Fruit fly (Drosophila melanogaster) Kc167 (cell line): Measurements from ENCODE around the gene CG32302.

Experiments used
- Myc ChIP-seq: fragments of >200 bp; optimal IDR thresholded peaks from 2 replicates; lab custom pipeline; 2017; ENCODE audit warnings: missing external identifiers
- Sin3A ChIP-seq: fragments of >200 bp; optimal IDR thresholded peaks from 2 replicates; lab custom pipeline; 2018; ENCODE audit warnings: missing external identifiers
- h ChIP-seq: fragments of >200 bp; optimal IDR thresholded peaks from 3 replicates; lab custom pipeline; 2018; ENCODE audit warnings: missing external identifiers
- insv ChIP-seq: fragments of >200 bp; optimal IDR thresholded peaks from 3 replicates; lab custom pipeline; 2018; ENCODE audit warnings: missing external identifiers
- psq ChIP-seq: fragments of >200 bp; optimal IDR thresholded peaks from 2 replicates; lab custom pipeline; 2017; ENCODE audit warnings: missing external identifiers
- ttk ChIP-seq: sonication (Bioruptor generic); optimal IDR thresholded peaks from 2 replicates; lab custom pipeline; 2017; ENCODE audit warnings: missing external identifiers

DNA sequence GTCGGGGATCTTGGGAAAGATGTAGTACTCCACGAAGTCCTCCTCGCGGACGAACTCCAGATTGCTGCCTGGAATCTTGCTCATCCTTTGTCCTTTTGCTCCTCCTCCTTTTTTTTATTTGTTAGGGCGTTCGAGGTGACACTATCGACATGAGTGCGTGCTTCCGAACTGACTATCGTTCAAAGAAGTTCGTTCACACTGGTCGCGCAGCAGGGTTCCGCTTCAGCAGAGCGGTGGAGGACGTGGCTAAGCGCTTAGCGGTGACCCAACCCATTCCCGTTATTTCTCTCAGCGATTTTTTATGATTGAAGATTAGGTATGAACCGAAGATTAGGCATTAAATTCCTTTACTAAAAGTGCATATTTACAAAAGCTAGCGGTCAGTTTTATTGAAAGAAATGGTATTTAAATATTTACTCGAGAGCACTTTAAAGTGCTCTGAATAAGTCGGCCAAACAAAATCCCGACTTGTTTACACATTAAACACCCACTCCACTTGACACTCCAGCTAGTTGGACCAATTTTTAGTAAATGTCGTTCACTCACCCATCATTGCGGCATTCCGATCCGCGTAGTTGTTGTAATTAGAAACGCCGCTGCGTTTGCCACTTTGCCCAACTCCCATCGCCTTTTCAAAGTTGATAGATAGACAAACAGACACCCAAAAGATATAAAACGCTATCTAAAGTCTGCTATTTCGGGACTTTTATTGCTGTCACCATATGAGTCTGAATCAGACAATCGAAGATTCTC lies 2.8 kb upstream of the CG32302 start, which contains the start of the genes ecd and CG13806:
- no peak for TF ChIP-seq psq (lab: Kevin White, UChicago)
- no peak for TF ChIP-seq ttk (lab: Kevin White, UChicago)
- TF ChIP-seq h (lab: Kevin White, UChicago), result no peak
- no peak for TF ChIP-seq Sin3A (lab: Kevin White, UChicago)
- TF ChIP-seq Myc (lab: Kevin White, UChicago), result no peak
- no peak for TF ChIP-seq insv (lab: Kevin White, UChicago)
